Worm (Caenorhabditis elegans) whole organism, mixed stage, embryonic: ENCODE measurements around the gene F20G2.3.

Experiments
- bed-3 ChIP-seq: fragments of 200-800 bp; sonication (Bioruptor generic); optimal IDR thresholded peaks from 3 replicates; lab custom pipeline; 2018; ENCODE audit warnings: mild to moderate bottlenecking, missing genetic modification characterization, moderate library complexity, missing compliant biosample characterization
- blmp-1 ChIP-seq: fragments of 150-350 bp; optimal IDR thresholded peaks from 2 replicates; lab custom pipeline; 2014; ENCODE audit warnings: missing biosample characterization, missing genetic modification characterization
- ceh-83 ChIP-seq: fragments of 200-800 bp; sonication (Bioruptor generic); optimal IDR thresholded peaks from 2 replicates; lab custom pipeline; 2018; ENCODE audit warnings: mild to moderate bottlenecking, missing genetic modification characterization, missing compliant biosample characterization
- ces-1 ChIP-seq: fragments of 150-350 bp; optimal IDR thresholded peaks from 2 replicates; lab custom pipeline; 2014; ENCODE audit warnings: missing biosample characterization, missing genetic modification reagents, missing genetic modification characterization
- elt-3 ChIP-seq: fragments of 150-350 bp; optimal IDR thresholded peaks from 2 replicates; lab custom pipeline; 2014; ENCODE audit warnings: missing biosample characterization, missing genetic modification characterization
- lin-32 ChIP-seq: fragments of 200-800 bp; sonication (Bioruptor generic); optimal IDR thresholded peaks from 2 replicates; lab custom pipeline; 2018; ENCODE audit warnings: mild to moderate bottlenecking, missing genetic modification characterization, missing compliant biosample characterization
- mab-5 ChIP-seq: fragments of 150-350 bp; optimal IDR thresholded peaks from 2 replicates; lab custom pipeline; 2014; ENCODE audit warnings: missing biosample characterization, missing genetic modification characterization
- mls-2 ChIP-seq: sonication (generic microtip); optimal IDR thresholded peaks from 2 replicates; lab custom pipeline; 2016; ENCODE audit warnings: mild to moderate bottlenecking, missing genetic modification characterization, moderate library complexity, missing compliant biosample characterization
- nhr-237 ChIP-seq: fragments of 150-350 bp; optimal IDR thresholded peaks from 2 replicates; lab custom pipeline; 2014; ENCODE audit warnings: missing biosample characterization, missing genetic modification characterization
- nhr-28 ChIP-seq: fragments of 150-350 bp; optimal IDR thresholded peaks from 2 replicates; lab custom pipeline; 2014; ENCODE audit warnings: missing biosample characterization, missing genetic modification characterization
- pha-4 ChIP-seq: fragments of 150-350 bp; optimal IDR thresholded peaks from 2 replicates; lab custom pipeline; 2018; ENCODE audit warnings: missing biosample characterization, missing genetic modification reagents, missing genetic modification characterization
- unc-39 ChIP-seq: fragments of 150-350 bp; optimal IDR thresholded peaks from 2 replicates; lab custom pipeline; 2014; ENCODE audit warnings: missing biosample characterization, missing genetic modification characterization
- unc-62 ChIP-seq: fragments of 150-350 bp; optimal IDR thresholded peaks from 2 replicates; lab custom pipeline; 2014; ENCODE audit warnings: missing biosample characterization, missing genetic modification reagents, missing genetic modification characterization
- ztf-11 ChIP-seq: fragments of 150-350 bp; optimal IDR thresholded peaks from 2 replicates; lab custom pipeline; 2014; ENCODE audit warnings: missing biosample characterization, missing genetic modification characterization

ce11 chrV:13725574-13725973 is 42.7 kb downstream of the F20G2.3 start, which contains the start of gene fbxa-181:
- TF ChIP-seq blmp-1 (tag; lab: Kevin White, UChicago) (no peak), mls-2 (tag; lab: Kevin White, UChicago) (no peak), unc-62 (GFP tag; lab: Kevin White, UChicago) (no peak), pha-4 (tag; lab: Kevin White, UChicago) (no peak), ces-1 (GFP tag; lab: Kevin White, UChicago) (no peak), elt-3 (tag; lab: Kevin White, UChicago) (no peak), unc-39 (no peak), mab-5 (tag; lab: Kevin White, UChicago) (no peak), nhr-28 (tag; lab: Kevin White, UChicago) (no peak), ceh-83 (GFP tag; lab: Kevin White, UChicago) (no peak), ztf-11 (tag; lab: Kevin White, UChicago) (no peak), bed-3 (GFP tag; lab: Kevin White, UChicago) (no peak), lin-32 (GFP tag; lab: Kevin White, UChicago) (no peak), nhr-237 (tag; lab: Kevin White, UChicago) (no peak)
